Fruit fly (Drosophila melanogaster) whole organism, embryonic: ENCODE results near the gene hng2.

ENCODE experiments used
- Ada2b ChIP-seq: fragments of 200-800 bp; sonication (Bioruptor generic); IDR thresholded peaks from 2 replicates; pipeline ENCODE4 v1.3.6; 2022; ENCODE audit warnings: missing biosample characterization, missing genetic modification characterization
- Antp ChIP-seq: fragments of 200-800 bp; sonication (Bioruptor generic); optimal IDR thresholded peaks from 3 replicates; lab custom pipeline; 2016; ENCODE audit warnings: missing biosample characterization, missing genetic modification characterization
- CG10366 ChIP-seq: fragments of 200-800 bp; sonication (Bioruptor generic); IDR thresholded peaks from 2 replicates; pipeline ENCODE4 v1.3.6; 2022; ENCODE audit warnings: missing biosample characterization, missing genetic modification characterization
- CG11723 ChIP-seq: fragments of 200-800 bp; sonication (Bioruptor generic); optimal IDR thresholded peaks from 2 replicates; lab custom pipeline; 2017; ENCODE audit warnings: missing biosample characterization, mild to moderate bottlenecking, missing genetic modification characterization
- CG13287 ChIP-seq: fragments of 200-800 bp; sonication (Bioruptor generic); IDR thresholded peaks from 2 replicates; pipeline ENCODE4 v1.3.6; 2022; ENCODE audit warnings: missing biosample characterization, missing genetic modification characterization; ENCODE audit not compliant: partially characterized antibody
- CG14014 ChIP-seq: fragments of 200-800 bp; sonication (Bioruptor generic); IDR thresholded peaks from 2 replicates; pipeline ENCODE4 v1.3.6; 2022; ENCODE audit warnings: missing biosample characterization, missing genetic modification characterization
- CG14965 ChIP-seq: fragments of 200-800 bp; sonication (Bioruptor generic); optimal IDR thresholded peaks from 2 replicates; lab custom pipeline; 2016; ENCODE audit warnings: missing biosample characterization, missing genetic modification characterization, borderline replicate concordance
- CG15269 ChIP-seq: fragments of 200-800 bp; sonication (Bioruptor generic); optimal IDR thresholded peaks from 2 replicates; lab custom pipeline; 2018; ENCODE audit warnings: missing biosample characterization, mild to moderate bottlenecking, missing genetic modification characterization, moderate library complexity
- CG15601 ChIP-seq: fragments of 200-800 bp; sonication (Bioruptor generic); optimal IDR thresholded peaks from 3 replicates; lab custom pipeline; 2019; ENCODE audit warnings: missing biosample characterization, mild to moderate bottlenecking, missing genetic modification characterization, moderate library complexity
- CG17912 ChIP-seq: fragments of 200-800 bp; sonication (Bioruptor generic); optimal IDR thresholded peaks from 2 replicates; lab custom pipeline; 2018; ENCODE audit warnings: missing biosample characterization, mild to moderate bottlenecking, missing genetic modification characterization
- CG2712 ChIP-seq: fragments of 200-800 bp; optimal IDR thresholded peaks from 3 replicates; lab custom pipeline; 2019; ENCODE audit warnings: missing biosample characterization, mild to moderate bottlenecking, missing genetic modification characterization, moderate library complexity
- CG2889 ChIP-seq: fragments of 200-800 bp; sonication (Bioruptor generic); IDR thresholded peaks from 3 replicates; pipeline ENCODE4 v1.3.6; 2022; ENCODE audit warnings: missing biosample characterization, missing genetic modification characterization
- CG34224 ChIP-seq: fragments of 200-800 bp; sonication (Bioruptor generic); IDR thresholded peaks from 3 replicates; pipeline ENCODE4 v1.3.6; 2022; ENCODE audit warnings: missing biosample characterization, missing genetic modification characterization; ENCODE audit not compliant: partially characterized antibody
- CG34376 ChIP-seq: fragments of 200-800 bp; sonication (Bioruptor generic); optimal IDR thresholded peaks from 2 replicates; lab custom pipeline; 2018; ENCODE audit warnings: missing biosample characterization, mild to moderate bottlenecking, missing genetic modification characterization
- CG34422 ChIP-seq: fragments of 200-800 bp; sonication (Bioruptor generic); IDR thresholded peaks from 3 replicates; pipeline ENCODE4 v1.3.6; 2022; ENCODE audit warnings: missing biosample characterization, missing genetic modification characterization
- CG4282 ChIP-seq: fragments of 200-800 bp; sonication (Bioruptor generic); optimal IDR thresholded peaks from 2 replicates; lab custom pipeline; 2016; ENCODE audit warnings: missing biosample characterization, missing genetic modification characterization
- CG43689 ChIP-seq: fragments of 200-800 bp; sonication (Bioruptor generic); IDR thresholded peaks from 2 replicates; pipeline ENCODE4 v1.3.6; 2022; ENCODE audit warnings: missing biosample characterization, missing genetic modification characterization
- CG4617 ChIP-seq: fragments of 200-800 bp; sonication (Bioruptor generic); optimal IDR thresholded peaks from 3 replicates; lab custom pipeline; 2016; ENCODE audit warnings: missing biosample characterization, missing genetic modification characterization, borderline replicate concordance
- D19A ChIP-seq: fragments of 200-800 bp; optimal IDR thresholded peaks from 3 replicates; lab custom pipeline; 2019; ENCODE audit warnings: missing biosample characterization, mild to moderate bottlenecking, missing genetic modification characterization, moderate library complexity
- Drgx ChIP-seq: fragments of 200-800 bp; sonication (Bioruptor generic); IDR thresholded peaks from 2 replicates; pipeline ENCODE4 v1.3.6; 2022; ENCODE audit warnings: missing biosample characterization, missing genetic modification characterization
- ERR ChIP-seq: fragments of 200-800 bp; sonication (Bioruptor generic); optimal IDR thresholded peaks from 2 replicates; lab custom pipeline; 2016; ENCODE audit warnings: missing biosample characterization, missing genetic modification characterization
- H15 ChIP-seq: fragments of 200-800 bp; sonication (Bioruptor generic); IDR thresholded peaks from 3 replicates; pipeline ENCODE4 v1.3.6; 2022; ENCODE audit warnings: missing biosample characterization, missing genetic modification characterization
- Hsf ChIP-seq: fragments of 200-800 bp; sonication (Bioruptor generic); optimal IDR thresholded peaks from 3 replicates; lab custom pipeline; 2016; ENCODE audit warnings: missing biosample characterization, missing genetic modification characterization
- Jarid2 ChIP-seq: fragments of 200-800 bp; sonication (Bioruptor generic); optimal IDR thresholded peaks from 3 replicates; lab custom pipeline; 2017; ENCODE audit warnings: mild to moderate bottlenecking, missing biosample characterization, missing genetic modification reagents, missing genetic modification characterization
- Lpt ChIP-seq: fragments of >200 bp; optimal IDR thresholded peaks from 2 replicates; lab custom pipeline; 2018; ENCODE audit warnings: missing biosample characterization, missing genetic modification characterization
- MESR4 ChIP-seq: fragments of 200-800 bp; sonication (Bioruptor generic); optimal IDR thresholded peaks from 2 replicates; lab custom pipeline; 2018; ENCODE audit warnings: missing biosample characterization, mild to moderate bottlenecking, missing genetic modification characterization, moderate library complexity
- Nf-YB ChIP-seq: fragments of 200-800 bp; sonication (Bioruptor generic); optimal IDR thresholded peaks from 3 replicates; lab custom pipeline; 2019; ENCODE audit warnings: missing biosample characterization, mild to moderate bottlenecking, missing genetic modification characterization, moderate library complexity
- Oaz ChIP-seq: fragments of 200-800 bp; sonication (Bioruptor generic); IDR thresholded peaks from 2 replicates; pipeline ENCODE4 v1.3.6; 2022; ENCODE audit warnings: missing biosample characterization, missing genetic modification characterization
- Optix ChIP-seq: fragments of 200-800 bp; sonication (Bioruptor generic); IDR thresholded peaks from 3 replicates; pipeline ENCODE4 v1.3.6; 2022; ENCODE audit warnings: missing biosample characterization, missing genetic modification characterization
- Scr ChIP-seq: fragments of 200-800 bp; sonication (Bioruptor generic); IDR thresholded peaks from 2 replicates; pipeline ENCODE4 v1.3.6; 2022; ENCODE audit warnings: missing biosample characterization, missing genetic modification characterization; ENCODE audit not compliant: partially characterized antibody
- al ChIP-seq: fragments of 200-800 bp; sonication (Bioruptor generic); IDR thresholded peaks from 2 replicates; pipeline ENCODE4 v1.3.6; 2022; ENCODE audit warnings: missing biosample characterization, missing genetic modification characterization
- ato ChIP-seq: fragments of 200-800 bp; sonication (Bioruptor generic); IDR thresholded peaks from 2 replicates; pipeline ENCODE4 v1.3.6; 2022; ENCODE audit warnings: missing biosample characterization, missing genetic modification characterization; ENCODE audit not compliant: partially characterized antibody
- cwo ChIP-seq: fragments of 200-800 bp; sonication (Bioruptor generic); optimal IDR thresholded peaks from 3 replicates; lab custom pipeline; 2017; ENCODE audit warnings: missing biosample characterization, missing genetic modification characterization, mild to moderate bottlenecking, moderate library complexity, missing genetic modification reagents
- dati ChIP-seq: fragments of 200-800 bp; sonication (Bioruptor generic); IDR thresholded peaks from 2 replicates; pipeline ENCODE4 v1.3.6; 2022; ENCODE audit warnings: missing biosample characterization, missing genetic modification characterization
- eyg ChIP-seq: fragments of 200-800 bp; sonication (Bioruptor generic); optimal IDR thresholded peaks from 3 replicates; lab custom pipeline; 2016; ENCODE audit warnings: missing biosample characterization, missing genetic modification characterization
- gem ChIP-seq: fragments of 200-800 bp; sonication (Bioruptor generic); optimal IDR thresholded peaks from 2 replicates; lab custom pipeline; 2019; ENCODE audit warnings: missing biosample characterization, mild to moderate bottlenecking, missing genetic modification characterization, moderate library complexity
- jigr1 ChIP-seq: fragments of 200-800 bp; sonication (Bioruptor generic); IDR thresholded peaks from 3 replicates; pipeline ENCODE4 v1.3.6; 2022; ENCODE audit warnings: missing biosample characterization, missing genetic modification characterization
- jing ChIP-seq: fragments of 200-800 bp; sonication (Bioruptor generic); optimal IDR thresholded peaks from 2 replicates; lab custom pipeline; 2018; ENCODE audit warnings: missing biosample characterization, mild to moderate bottlenecking, missing genetic modification characterization
- ken ChIP-seq: fragments of 200-800 bp; sonication (Bioruptor generic); IDR thresholded peaks from 3 replicates; pipeline ENCODE4 v1.3.6; 2022; ENCODE audit warnings: missing biosample characterization, missing genetic modification characterization
- nerfin-1 ChIP-seq: fragments of 200-800 bp; sonication (Bioruptor generic); optimal IDR thresholded peaks from 3 replicates; lab custom pipeline; 2019; ENCODE audit warnings: missing biosample characterization, mild to moderate bottlenecking, missing genetic modification characterization, moderate library complexity
- nmo ChIP-seq: fragments of 200-800 bp; sonication (Bioruptor generic); optimal IDR thresholded peaks from 2 replicates; lab custom pipeline; 2018; ENCODE audit warnings: missing biosample characterization, mild to moderate bottlenecking, missing genetic modification characterization, moderate library complexity
- peb ChIP-seq: fragments of 200-800 bp; sonication (Bioruptor generic); IDR thresholded peaks from 2 replicates; pipeline ENCODE4 v1.3.6; 2022; ENCODE audit warnings: missing biosample characterization, missing genetic modification characterization
- psq ChIP-seq: fragments of 200-800 bp; sonication (Bioruptor generic); optimal IDR thresholded peaks from 2 replicates; lab custom pipeline; 2017; ENCODE audit warnings: missing biosample characterization, missing genetic modification characterization
- sd ChIP-seq: fragments of 200-800 bp; sonication (Bioruptor generic); optimal IDR thresholded peaks from 3 replicates; lab custom pipeline; 2018; ENCODE audit warnings: missing biosample characterization, mild to moderate bottlenecking, missing genetic modification characterization, moderate library complexity
- shn ChIP-seq: fragments of 200-800 bp; sonication (Bioruptor generic); optimal IDR thresholded peaks from 3 replicates; lab custom pipeline; 2016; ENCODE audit warnings: missing biosample characterization, missing genetic modification characterization
- slp2 ChIP-seq: fragments of 200-800 bp; sonication (Bioruptor generic); optimal IDR thresholded peaks from 2 replicates; lab custom pipeline; 2016; ENCODE audit warnings: missing biosample characterization, missing genetic modification characterization
- trh ChIP-seq: fragments of 200-800 bp; sonication (Bioruptor generic); optimal IDR thresholded peaks from 2 replicates; lab custom pipeline; 2016; ENCODE audit warnings: missing biosample characterization, missing genetic modification characterization
- tup ChIP-seq: fragments of 200-800 bp; sonication (Bioruptor generic); optimal IDR thresholded peaks from 2 replicates; lab custom pipeline; 2016; ENCODE audit warnings: missing biosample characterization, mild to moderate bottlenecking, missing genetic modification characterization, moderate library complexity
- vfl ChIP-seq: fragments of 200-800 bp; sonication (Bioruptor generic); optimal IDR thresholded peaks from 2 replicates; lab custom pipeline; 2016; ENCODE audit warnings: missing biosample characterization, missing genetic modification characterization
- wek ChIP-seq: fragments of 200-800 bp; sonication (Bioruptor generic); optimal IDR thresholded peaks from 3 replicates; lab custom pipeline; 2018; ENCODE audit warnings: missing biosample characterization, mild to moderate bottlenecking, missing genetic modification characterization, moderate library complexity

hng2 gene

dm6 chr3R:8823761-8824499 lies 17.8 kb downstream of the hng2 start, which contains the start of the genes IscU and CG8379 (continued):
- TF ChIP-seq CG14014 (GFP tag; lab: Robert Waterston, UW) (no peak), CG10366 (GFP tag; lab: Robert Waterston, UW) (no peak), Optix (GFP tag; lab: Robert Waterston, UW) (no peak), Oaz (GFP tag; lab: Robert Waterston, UW) (no peak), dati (GFP tag; lab: Robert Waterston, UW) (no peak), Lpt (no peak), Jarid2 (GFP tag; lab: Kevin White, UChicago) (no peak), CG4282 (GFP tag; lab: Kevin White, UChicago) (no peak), CG17912 (GFP tag; lab: Kevin White, UChicago) (no peak), wek (GFP tag; lab: Kevin White, UChicago) (no peak), CG15601 (tag; lab: Kevin White, UChicago) (peak; percentile 60), Drgx (GFP tag; lab: Robert Waterston, UW) (no peak), MESR4 (GFP tag; lab: Kevin White, UChicago) (peak; percentile 71), Scr (peak; percentile 70), ken (GFP tag; lab: Robert Waterston, UW) (no peak), Hsf (GFP tag; lab: Kevin White, UChicago) (no peak), al (GFP tag; lab: Robert Waterston, UW) (no peak), H15 (no peak), tup (GFP tag; lab: Kevin White, UChicago) (no peak), ERR (GFP tag; lab: Kevin White, UChicago) (no peak), gem (tag; lab: Kevin White, UChicago) (no peak), peb (GFP tag; lab: Robert Waterston, UW) (no peak), jing (GFP tag; lab: Kevin White, UChicago) (no peak), CG11723 (GFP tag; lab: Kevin White, UChicago) (no peak), psq (GFP tag; lab: Kevin White, UChicago) (no peak), cwo (GFP tag; lab: Kevin White, UChicago) (no peak), CG34224 (GFP tag; lab: Robert Waterston, UW) (peak; percentile 77; the same call in 2 of the 3 replicates), CG13287 (GFP tag; lab: Robert Waterston, UW) (peak; percentile 82), CG43689 (GFP tag; lab: Robert Waterston, UW) (no peak), nerfin-1 (tag; lab: Kevin White, UChicago) (no peak), CG15269 (tag; lab: Kevin White, UChicago) (no peak), CG4617 (GFP tag; lab: Kevin White, UChicago) (peak; percentile 62), CG2889 (no peak), CG2712 (peak; percentile 56), shn (GFP tag; lab: Kevin White, UChicago) (no peak), CG34422 (GFP tag; lab: Robert Waterston, UW) (no peak), Nf-YB (GFP tag; lab: Kevin White, UChicago) (no peak), Antp (GFP tag; lab: Kevin White, UChicago) (no peak), jigr1 (no peak), slp2 (GFP tag; lab: Kevin White, UChicago) (no peak), eyg (GFP tag; lab: Kevin White, UChicago) (no peak), CG14965 (GFP tag; lab: Kevin White, UChicago) (no peak), nmo (GFP tag; lab: Kevin White, UChicago) (no peak), ato (GFP tag; lab: Robert Waterston, UW) (peak; percentile 15; the same call in 1 of the 2 replicates), trh (GFP tag; lab: Kevin White, UChicago) (no peak), D19A (tag; lab: Kevin White, UChicago) (peak; percentile 42), sd (tag; lab: Kevin White, UChicago) (no peak), CG34376 (GFP tag; lab: Kevin White, UChicago) (no peak), vfl (GFP tag; lab: Kevin White, UChicago) (no peak), Ada2b (GFP tag; lab: Robert Waterston, UW) (no peak)
